Fruit fly (Drosophila melanogaster) whole organism, wandering third instar larva: ENCODE measurements around the gene dpp.

Source experiments
- Abd-B ChIP-seq: fragments of >200 bp; optimal IDR thresholded peaks from 2 replicates; lab custom pipeline; 2017; ENCODE audit warnings: missing biosample characterization, missing genetic modification characterization
- Dif ChIP-seq: fragments of 200-275, 200-300 bp; sonication (Bioruptor generic); optimal IDR thresholded peaks from 2 replicates; lab custom pipeline; 2018; ENCODE audit warnings: missing biosample characterization, missing genetic modification characterization; ENCODE audit not compliant: partially characterized antibody
- Hr78 ChIP-seq: fragments of >200 bp; optimal IDR thresholded peaks from 2 replicates; lab custom pipeline; 2017; ENCODE audit warnings: missing biosample characterization, missing genetic modification characterization
- Myc ChIP-seq: fragments of >200 bp; optimal IDR thresholded peaks from 2 replicates; lab custom pipeline; 2017
- N ChIP-seq: fragments of >200 bp; optimal IDR thresholded peaks from 2 replicates; lab custom pipeline; 2018; ENCODE audit warnings: missing biosample characterization, missing external identifiers, missing genetic modification characterization
- Sp1 ChIP-seq: fragments of 200-800 bp; sonication (Bioruptor generic); optimal IDR thresholded peaks from 3 replicates; lab custom pipeline; 2019; ENCODE audit warnings: missing biosample characterization, mild to moderate bottlenecking, missing genetic modification characterization, moderate library complexity
- foxo ChIP-seq, 2 experiments: fragments of 200-800 bp; sonication (Bioruptor generic); optimal IDR thresholded peaks; 2 replicates in 1 of 2; 3 replicates in 1 of 2; lab custom pipeline; 2016 to 2017; ENCODE audit warnings: missing biosample characterization in 2 of 2, missing genetic modification characterization in 2 of 2
- fru ChIP-seq: fragments of 200-800 bp; sonication (Bioruptor generic); optimal IDR thresholded peaks from 3 replicates; lab custom pipeline; 2016; ENCODE audit warnings: missing biosample characterization, mild to moderate bottlenecking, missing genetic modification characterization
- h ChIP-seq: fragments of 200-800 bp; sonication (Bioruptor generic); optimal IDR thresholded peaks from 3 replicates; lab custom pipeline; 2016; ENCODE audit warnings: missing biosample characterization, mild to moderate bottlenecking, missing genetic modification characterization
- jim ChIP-seq: fragments of 175-275, 200-325 bp; sonication (Bioruptor generic); optimal IDR thresholded peaks from 2 replicates; lab custom pipeline; 2016; ENCODE audit warnings: missing biosample characterization, mild to moderate bottlenecking, missing genetic modification characterization
- pan ChIP-seq: fragments of >200 bp; optimal IDR thresholded peaks from 2 replicates; lab custom pipeline; 2017
- psq ChIP-seq: fragments of 200-800 bp; sonication (Bioruptor generic); optimal IDR thresholded peaks from 3 replicates; lab custom pipeline; 2017; ENCODE audit warnings: missing biosample characterization, mild to moderate bottlenecking, missing genetic modification characterization, moderate library complexity

DNA sequence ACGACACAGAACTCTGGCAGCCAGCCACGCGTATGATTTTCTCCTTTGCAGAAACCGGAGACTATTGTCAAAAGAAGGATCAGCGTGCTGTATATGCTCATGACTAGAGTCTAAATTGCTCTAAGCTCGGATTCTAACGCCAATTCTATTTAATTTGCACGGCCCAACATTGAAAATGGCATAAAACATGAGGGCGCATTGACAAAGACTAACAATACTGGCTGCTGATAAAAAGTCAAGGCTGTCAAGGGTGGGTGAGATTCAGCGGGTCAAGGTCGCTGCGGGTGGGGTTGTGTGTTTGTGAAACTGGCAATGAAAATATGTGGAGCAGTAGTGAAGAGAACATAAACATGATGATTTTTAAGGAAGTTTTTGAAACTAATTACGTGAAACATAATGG is 10.3 kb upstream of the dpp start, which contains the start of gene CG34448:
- no peak for TF ChIP-seq pan (lab: Kevin White, UChicago)
- TF ChIP-seq jim (GFP tag; lab: Kevin White, UChicago), result no peak
- TF ChIP-seq Hr78, result no peak
- no peak for TF ChIP-seq h (GFP tag; lab: Kevin White, UChicago)
- no peak for TF ChIP-seq psq (GFP tag; lab: Kevin White, UChicago)
- TF ChIP-seq Dif (GFP tag; lab: Kevin White, UChicago), result no peak
- no peak for TF ChIP-seq N (GFP tag; lab: Kevin White, UChicago)
- no peak for TF ChIP-seq Abd-B (GFP tag; lab: Kevin White, UChicago)
- no peak for TF ChIP-seq foxo (GFP tag; optimal IDR thresholded peaks at IDR 0.05; lab: Kevin White, UChicago)
- no peak for TF ChIP-seq fru (GFP tag; lab: Kevin White, UChicago)
- TF ChIP-seq Myc (lab: Kevin White, UChicago), result no peak
- TF ChIP-seq Sp1 (GFP tag; lab: Kevin White, UChicago), result no peak
